Fruit fly (Drosophila melanogaster) whole organism, prepupa: ENCODE measurements around the gene Nelf-E.

Experiments
- Blimp-1 ChIP-seq: fragments of 200-800 bp; sonication (Bioruptor generic); optimal IDR thresholded peaks from 3 replicates; lab custom pipeline; 2017; ENCODE audit warnings: missing biosample characterization, missing genetic modification characterization, mild to moderate bottlenecking, moderate library complexity, missing genetic modification reagents
- CG10669 ChIP-seq: fragments of 200-800 bp; sonication (Bioruptor generic); optimal IDR thresholded peaks from 3 replicates; lab custom pipeline; 2018; ENCODE audit warnings: missing biosample characterization, mild to moderate bottlenecking, missing genetic modification characterization, moderate library complexity
- CG1621 ChIP-seq: fragments of 200-800 bp; sonication (Bioruptor generic); optimal IDR thresholded peaks from 3 replicates; lab custom pipeline; 2018; ENCODE audit warnings: missing biosample characterization, mild to moderate bottlenecking, missing genetic modification characterization
- CG16779 ChIP-seq: fragments of 200-800 bp; sonication (Bioruptor generic); optimal IDR thresholded peaks from 3 replicates; lab custom pipeline; 2017; ENCODE audit warnings: missing biosample characterization, mild to moderate bottlenecking, missing genetic modification characterization
- CG3032 ChIP-seq: fragments of 200-800 bp; optimal IDR thresholded peaks from 2 replicates; lab custom pipeline; 2019; ENCODE audit warnings: missing biosample characterization, mild to moderate bottlenecking, missing genetic modification characterization, moderate library complexity
- CG34406 ChIP-seq: fragments of 200-800 bp; sonication (Bioruptor generic); optimal IDR thresholded peaks from 3 replicates; lab custom pipeline; 2016; ENCODE audit warnings: missing biosample characterization, missing genetic modification characterization
- CG4318 ChIP-seq: fragments of 200-800 bp; sonication (Bioruptor generic); optimal IDR thresholded peaks from 3 replicates; lab custom pipeline; 2017; ENCODE audit warnings: missing biosample characterization, mild to moderate bottlenecking, missing genetic modification characterization
- CG6276 ChIP-seq: fragments of 200-800 bp; sonication (Bioruptor generic); optimal IDR thresholded peaks from 2 replicates; lab custom pipeline; 2017; ENCODE audit warnings: missing biosample characterization, mild to moderate bottlenecking, missing genetic modification characterization
- CG7368 ChIP-seq: fragments of 200-800 bp; sonication (Bioruptor generic); optimal IDR thresholded peaks from 3 replicates; lab custom pipeline; 2016; ENCODE audit warnings: missing biosample characterization, missing genetic modification characterization
- CG8119 ChIP-seq: fragments of 200-800 bp; sonication (Bioruptor generic); IDR thresholded peaks from 3 replicates; pipeline ENCODE4 v1.3.6; 2022; ENCODE audit warnings: missing biosample characterization, missing genetic modification characterization
- Eip78C ChIP-seq: fragments of 200-800 bp; sonication (Bioruptor generic); peaks from one replicate; lab custom pipeline; 2016; ENCODE audit warnings: missing biosample characterization, missing genetic modification characterization
- Eip93F ChIP-seq: fragments of 200-800 bp; sonication (Bioruptor generic); optimal IDR thresholded peaks from 2 replicates; lab custom pipeline; 2016; ENCODE audit warnings: missing biosample characterization, mild to moderate bottlenecking, missing genetic modification characterization
- Ets21C ChIP-seq: fragments of 200-800 bp; sonication (Bioruptor generic); optimal IDR thresholded peaks from 3 replicates; lab custom pipeline; 2016; ENCODE audit warnings: missing biosample characterization, missing genetic modification characterization
- Gug ChIP-seq: fragments of 200-800 bp; sonication (Bioruptor generic); IDR thresholded peaks from 2 replicates; pipeline ENCODE4 v1.3.6; 2022; ENCODE audit warnings: missing biosample characterization, missing genetic modification characterization
- Hr38 ChIP-seq: sonication (Bioruptor generic); optimal IDR thresholded peaks from 2 replicates; lab custom pipeline; 2016; ENCODE audit warnings: missing biosample characterization, missing genetic modification characterization
- Hr39 ChIP-seq: fragments of 200-800 bp; sonication (Bioruptor generic); optimal IDR thresholded peaks from 2 replicates; lab custom pipeline; 2016; ENCODE audit warnings: missing biosample characterization, missing genetic modification characterization
- Lpt ChIP-seq: fragments of 200-800 bp; sonication (Bioruptor generic); optimal IDR thresholded peaks from 3 replicates; lab custom pipeline; 2016; ENCODE audit warnings: missing biosample characterization, missing genetic modification characterization
- Met ChIP-seq: fragments of 200-800 bp; sonication (Bioruptor generic); optimal IDR thresholded peaks from 3 replicates; lab custom pipeline; 2016; ENCODE audit warnings: missing biosample characterization, missing genetic modification characterization
- OdsH ChIP-seq: fragments of 200-800 bp; sonication (Bioruptor generic); optimal IDR thresholded peaks from 3 replicates; lab custom pipeline; 2016; ENCODE audit warnings: missing biosample characterization, missing genetic modification characterization
- Sox102F ChIP-seq: fragments of 200-800 bp; sonication (Bioruptor generic); optimal IDR thresholded peaks from 2 replicates; lab custom pipeline; 2016; ENCODE audit warnings: missing biosample characterization, mild to moderate bottlenecking, missing genetic modification characterization
- achi ChIP-seq: fragments of 200-800 bp; sonication (Bioruptor generic); optimal IDR thresholded peaks from 3 replicates; lab custom pipeline; 2016; ENCODE audit warnings: missing biosample characterization, missing genetic modification characterization
- acj6 ChIP-seq: fragments of 200-800 bp; sonication (Bioruptor generic); optimal IDR thresholded peaks from 3 replicates; lab custom pipeline; 2016; ENCODE audit warnings: missing biosample characterization, missing genetic modification characterization
- dac ChIP-seq: fragments of 200-800 bp; sonication (Bioruptor generic); optimal IDR thresholded peaks from 2 replicates; lab custom pipeline; 2017; ENCODE audit warnings: missing biosample characterization, mild to moderate bottlenecking, missing genetic modification characterization
- dsx ChIP-seq: fragments of 200-800 bp; optimal IDR thresholded peaks from 3 replicates; lab custom pipeline; 2019; ENCODE audit warnings: missing biosample characterization, mild to moderate bottlenecking, missing genetic modification characterization, moderate library complexity; ENCODE audit not compliant: poor library complexity, severe bottlenecking
- eg ChIP-seq: fragments of 200-800 bp; sonication (Bioruptor generic); IDR thresholded peaks from 3 replicates; pipeline ENCODE4 v1.3.6; 2022; ENCODE audit warnings: missing biosample characterization, missing genetic modification characterization
- fd59A ChIP-seq: fragments of 200-800 bp; sonication (Bioruptor generic); optimal IDR thresholded peaks from 2 replicates; lab custom pipeline; 2017; ENCODE audit warnings: missing biosample characterization, mild to moderate bottlenecking, missing genetic modification characterization, missing genetic modification reagents
- fd85E ChIP-seq: fragments of 200-800 bp; sonication (Bioruptor generic); optimal IDR thresholded peaks from 3 replicates; lab custom pipeline; 2016; ENCODE audit warnings: missing biosample characterization, missing genetic modification characterization
- fkh ChIP-seq: fragments of 200-800 bp; sonication (Bioruptor generic); optimal IDR thresholded peaks from 3 replicates; lab custom pipeline; 2017; ENCODE audit warnings: missing biosample characterization, mild to moderate bottlenecking, missing genetic modification characterization, moderate library complexity
- lz ChIP-seq: fragments of 200-800 bp; sonication (Bioruptor generic); optimal IDR thresholded peaks from 3 replicates; lab custom pipeline; 2016; ENCODE audit warnings: missing biosample characterization, missing genetic modification characterization
- net ChIP-seq: fragments of 200-800 bp; sonication (Bioruptor generic); optimal IDR thresholded peaks from 3 replicates; lab custom pipeline; 2016; ENCODE audit warnings: missing biosample characterization, missing genetic modification characterization
- pdm3 ChIP-seq: fragments of 200-800 bp; sonication (Bioruptor generic); optimal IDR thresholded peaks from 3 replicates; lab custom pipeline; 2016; ENCODE audit warnings: missing biosample characterization, missing genetic modification characterization
- salr ChIP-seq, 2 experiments: fragments of 200-800 bp; sonication (Bioruptor generic); optimal IDR thresholded peaks; 3 replicates each; lab custom pipeline; 2016 to 2018; ENCODE audit warnings: missing biosample characterization in 2 of 2, missing genetic modification characterization in 2 of 2, mild to moderate bottlenecking in 1 of 2
- svp ChIP-seq: fragments of 200-800 bp; sonication (Bioruptor generic); peaks from one replicate; lab custom pipeline; 2016; ENCODE audit warnings: missing biosample characterization, missing genetic modification characterization
- topi ChIP-seq: fragments of 200-800 bp; sonication (Bioruptor generic); optimal IDR thresholded peaks from 3 replicates; lab custom pipeline; 2016; ENCODE audit warnings: missing biosample characterization, missing genetic modification characterization

Gene Nelf-E

DNA sequence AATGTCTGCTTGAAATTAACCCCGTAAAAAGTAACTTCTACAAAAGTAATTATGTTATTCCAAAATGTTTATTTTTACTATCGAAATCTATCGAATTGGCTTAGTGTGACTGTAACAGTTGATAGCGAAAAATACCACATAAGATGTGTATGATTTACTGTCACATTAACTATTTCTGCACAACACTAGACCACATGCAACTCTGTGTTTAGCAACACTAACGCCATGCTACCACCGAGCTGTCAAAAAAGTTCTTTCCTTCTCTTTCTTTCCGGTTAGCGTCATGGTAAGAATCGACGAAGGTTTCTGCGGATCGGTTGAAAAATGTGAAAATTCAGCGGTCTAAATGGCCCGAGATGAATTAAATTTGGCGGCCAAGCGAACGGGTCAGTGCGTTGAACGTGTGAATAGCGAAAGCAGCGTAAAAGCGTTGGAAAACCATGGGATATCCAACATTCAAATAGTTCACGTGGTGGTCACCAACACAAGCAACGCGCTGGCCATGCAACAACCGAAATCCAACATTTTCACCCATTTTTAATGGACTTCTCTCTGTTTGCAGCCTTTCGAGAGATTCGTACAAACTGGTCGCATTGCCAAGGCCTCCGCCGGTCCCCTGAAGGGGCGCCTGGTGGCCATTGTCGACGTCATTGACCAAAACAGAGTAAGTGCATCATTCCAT is at the start of gene Nelf-E, which contains the start of gene RpL14 (continued):
- TF ChIP-seq OdsH (no peak), CG6276 (GFP tag; lab: Kevin White, UChicago) (no peak), eg (peak; percentile 88), Eip78C (peak; percentile 94), CG4318 (no peak), salr (GFP tag; optimal IDR thresholded peaks at IDR 0.05; lab: Kevin White, UChicago) (peak in 1 of 2 experiments; percentile 92), CG1621 (peak; percentile 85), acj6 (GFP tag; lab: Kevin White, UChicago) (peak; percentile 78), CG16779 (tag; lab: Kevin White, UChicago) (peak; percentile 78), Ets21C (GFP tag; lab: Kevin White, UChicago) (peak; percentile 72)
- TF ChIP-seq, all 60 proteins: peak for 54

dm6 chr3L:8648836-8649235 is 48.2 kb upstream of the Nelf-E start, which contains the start of gene Arr2:
Gene Arr2, minus strand, starts transcription at chr3L:8648936.
- TF ChIP-seq CG34406 (GFP tag; lab: Kevin White, UChicago) (no peak), fkh (GFP tag; lab: Kevin White, UChicago) (no peak), dsx (GFP tag; lab: Kevin White, UChicago) (no peak), Eip93F (no peak), topi (GFP tag; lab: Kevin White, UChicago) (no peak), pdm3 (GFP tag; lab: Kevin White, UChicago) (no peak), eg (no peak), acj6 (GFP tag; lab: Kevin White, UChicago) (no peak), lz (GFP tag; lab: Kevin White, UChicago) (no peak), CG7368 (GFP tag; lab: Kevin White, UChicago) (no peak), Eip78C (no peak), Hr39 (no peak), CG4318 (no peak), svp (no peak), Met (GFP tag; lab: Kevin White, UChicago) (no peak), fd59A (GFP tag; lab: Kevin White, UChicago) (no peak), Hr38 (GFP tag; lab: Kevin White, UChicago) (no peak), CG8119 (no peak), CG10669 (GFP tag; lab: Kevin White, UChicago) (no peak), Gug (GFP tag; lab: Robert Waterston, UW) (no peak)
- TF ChIP-seq, all 60 proteins: peak for 0

DNA sequence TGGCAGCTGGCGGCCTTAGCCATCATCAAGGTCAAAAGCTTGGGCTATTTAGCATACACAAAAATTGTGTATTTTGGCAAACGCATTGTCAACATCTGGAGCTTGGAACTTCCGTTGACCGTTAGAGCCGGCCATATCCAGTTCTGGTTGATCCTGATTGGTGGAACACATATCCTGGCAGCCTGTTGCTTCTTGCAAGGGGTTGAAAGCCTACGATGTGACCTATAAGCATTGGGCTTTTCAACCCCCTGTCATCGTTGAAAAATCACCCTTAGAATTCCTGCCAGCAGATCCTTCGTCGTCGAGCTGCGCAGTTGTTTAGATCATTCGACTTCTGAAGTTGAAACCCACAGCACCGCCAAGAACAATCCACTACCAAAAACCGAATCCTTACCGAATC is 46.1 kb upstream of the Nelf-E start, which contains the start of the genes CG13305 and Pex7:
Gene CG13305, minus strand, starts transcription at position 2 of the 400 bp plus-strand sequence.
Gene Pex7, plus strand, starts transcription at position 325 of the 400 bp plus-strand sequence.
- TF ChIP-seq dsx (GFP tag; lab: Kevin White, UChicago) (no peak), net (no peak), CG1621 (no peak), Sox102F (GFP tag; lab: Kevin White, UChicago) (no peak), CG7368 (GFP tag; lab: Kevin White, UChicago) (no peak), Eip93F (no peak), achi (GFP tag; lab: Kevin White, UChicago) (no peak), dac (GFP tag; lab: Kevin White, UChicago) (no peak), Lpt (GFP tag; lab: Kevin White, UChicago) (no peak), CG4318 (no peak), CG3032 (tag; lab: Kevin White, UChicago) (no peak), Blimp-1 (no peak), fd85E (GFP tag; lab: Kevin White, UChicago) (no peak)
